Fruit fly (Drosophila melanogaster) whole organism, embryonic: Measurements from ENCODE around the gene CG7879.

Source experiments
- Adf1 ChIP-seq: fragments of 200-800 bp; sonication (Bioruptor generic); IDR thresholded peaks from 2 replicates; pipeline ENCODE4 v1.3.6; 2022; ENCODE audit warnings: missing biosample characterization, missing genetic modification characterization
- Atf6 ChIP-seq: fragments of 200-800 bp; sonication (Bioruptor generic); IDR thresholded peaks from 2 replicates; pipeline ENCODE4 v1.3.6; 2022; ENCODE audit warnings: missing biosample characterization, missing genetic modification characterization
- BtbVII ChIP-seq: fragments of 200-800 bp; sonication (Bioruptor generic); optimal IDR thresholded peaks from 3 replicates; lab custom pipeline; 2017; ENCODE audit warnings: missing biosample characterization, mild to moderate bottlenecking, missing genetic modification characterization
- CG11247 ChIP-seq: fragments of 200-800 bp; sonication (Bioruptor generic); IDR thresholded peaks from 2 replicates; pipeline ENCODE4 v1.3.6; 2022; ENCODE audit warnings: missing biosample characterization, missing genetic modification characterization
- CG13287 ChIP-seq: fragments of 200-800 bp; sonication (Bioruptor generic); IDR thresholded peaks from 2 replicates; pipeline ENCODE4 v1.3.6; 2022; ENCODE audit warnings: missing biosample characterization, missing genetic modification characterization; ENCODE audit not compliant: partially characterized antibody
- CG16813 ChIP-seq: fragments of 200-800 bp; sonication (Bioruptor generic); IDR thresholded peaks from 3 replicates; pipeline ENCODE4 v1.3.6; 2022; ENCODE audit warnings: missing biosample characterization, missing genetic modification characterization; ENCODE audit not compliant: partially characterized antibody
- CG17186 ChIP-seq: fragments of 200-800 bp; sonication (Bioruptor generic); optimal IDR thresholded peaks from 3 replicates; lab custom pipeline; 2017; ENCODE audit warnings: missing biosample characterization, missing genetic modification reagents, missing genetic modification characterization
- CG18011 ChIP-seq: fragments of 200-800 bp; sonication (Bioruptor generic); optimal IDR thresholded peaks from 2 replicates; lab custom pipeline; 2017; ENCODE audit warnings: missing biosample characterization, missing genetic modification characterization, mild to moderate bottlenecking, moderate library complexity, missing genotype
- CG30403 ChIP-seq: fragments of 200-800 bp; sonication (Bioruptor generic); optimal IDR thresholded peaks from 3 replicates; lab custom pipeline; 2016; ENCODE audit warnings: missing biosample characterization, missing genetic modification characterization
- CG32772 ChIP-seq: fragments of 200-800 bp; sonication (Bioruptor generic); IDR thresholded peaks from 2 replicates; pipeline ENCODE4 v1.3.6; 2022; ENCODE audit warnings: missing biosample characterization, missing genetic modification characterization
- CG42726 ChIP-seq: fragments of 200-800 bp; sonication (Bioruptor generic); IDR thresholded peaks from 2 replicates; pipeline ENCODE4 v1.3.6; 2022; ENCODE audit warnings: missing biosample characterization, missing genetic modification characterization; ENCODE audit not compliant: partially characterized antibody
- CG5245 ChIP-seq: fragments of 200-800 bp; sonication (Bioruptor generic); optimal IDR thresholded peaks from 3 replicates; lab custom pipeline; 2016; ENCODE audit warnings: missing biosample characterization, missing genetic modification characterization
- CG7745 ChIP-seq: fragments of 200-800 bp; sonication (Bioruptor generic); optimal IDR thresholded peaks from 2 replicates; lab custom pipeline; 2018; ENCODE audit warnings: missing biosample characterization, mild to moderate bottlenecking, missing genetic modification characterization, moderate library complexity
- CG7786 ChIP-seq: fragments of 200-800 bp; sonication (Bioruptor generic); optimal IDR thresholded peaks from 2 replicates; lab custom pipeline; 2016; ENCODE audit warnings: missing biosample characterization, missing genetic modification characterization
- CG8924 ChIP-seq: fragments of 200-800 bp; optimal IDR thresholded peaks from 3 replicates; lab custom pipeline; 2019; ENCODE audit warnings: missing biosample characterization, mild to moderate bottlenecking, missing genetic modification characterization, moderate library complexity
- CrebB ChIP-seq: fragments of 200-800 bp; sonication (Bioruptor generic); optimal IDR thresholded peaks from 3 replicates; lab custom pipeline; 2018; ENCODE audit warnings: missing biosample characterization, mild to moderate bottlenecking, missing genetic modification characterization
- D19B ChIP-seq: fragments of 200-800 bp; sonication (Bioruptor generic); optimal IDR thresholded peaks from 2 replicates; lab custom pipeline; 2017; ENCODE audit warnings: missing biosample characterization, mild to moderate bottlenecking, missing genetic modification characterization
- Dp ChIP-seq: fragments of 200-800 bp; sonication (Bioruptor generic); optimal IDR thresholded peaks from 2 replicates; lab custom pipeline; 2018; ENCODE audit warnings: missing biosample characterization, mild to moderate bottlenecking, missing genetic modification characterization, moderate library complexity
- ERR ChIP-seq: fragments of 200-800 bp; sonication (Bioruptor generic); optimal IDR thresholded peaks from 2 replicates; lab custom pipeline; 2016; ENCODE audit warnings: missing biosample characterization, missing genetic modification characterization
- Gug ChIP-seq: fragments of 200-800 bp; sonication (Bioruptor generic); IDR thresholded peaks from 4 replicates; pipeline ENCODE4 v1.3.6; 2022; ENCODE audit warnings: missing biosample characterization, missing genetic modification characterization
- HmgD ChIP-seq: fragments of 200-800 bp; sonication (Bioruptor generic); optimal IDR thresholded peaks from 3 replicates; lab custom pipeline; 2016; ENCODE audit warnings: missing biosample characterization, missing genetic modification characterization
- HmgZ ChIP-seq: fragments of 200-800 bp; sonication (Bioruptor generic); optimal IDR thresholded peaks from 2 replicates; lab custom pipeline; 2018; ENCODE audit warnings: missing biosample characterization, mild to moderate bottlenecking, missing genetic modification characterization
- MESR4 ChIP-seq: fragments of 200-800 bp; sonication (Bioruptor generic); optimal IDR thresholded peaks from 2 replicates; lab custom pipeline; 2018; ENCODE audit warnings: missing biosample characterization, mild to moderate bottlenecking, missing genetic modification characterization, moderate library complexity
- Rfx ChIP-seq: fragments of 200-800 bp; sonication (Bioruptor generic); IDR thresholded peaks from 2 replicates; pipeline ENCODE4 v1.3.6; 2022; ENCODE audit warnings: missing biosample characterization, missing genetic modification characterization
- Sry-β ChIP-seq: fragments of 200-800 bp; sonication (Bioruptor generic); optimal IDR thresholded peaks from 2 replicates; lab custom pipeline; 2018; ENCODE audit warnings: missing biosample characterization, mild to moderate bottlenecking, missing genetic modification characterization, moderate library complexity
- dmrt99B ChIP-seq: fragments of 200-800 bp; sonication (Bioruptor generic); optimal IDR thresholded peaks from 2 replicates; lab custom pipeline; 2018; ENCODE audit warnings: missing biosample characterization, mild to moderate bottlenecking, missing genetic modification characterization, moderate library complexity
- dysf ChIP-seq: fragments of 200-800 bp; sonication (Bioruptor generic); IDR thresholded peaks from 3 replicates; pipeline ENCODE4 v1.3.6; 2022; ENCODE audit warnings: missing biosample characterization, missing genetic modification characterization
- emc ChIP-seq: fragments of 200-800 bp; sonication (Bioruptor generic); optimal IDR thresholded peaks from 2 replicates; lab custom pipeline; 2016; ENCODE audit warnings: missing biosample characterization, missing genetic modification characterization
- en ChIP-seq: fragments of 200-800 bp; sonication (Bioruptor generic); optimal IDR thresholded peaks from 2 replicates; lab custom pipeline; 2016; ENCODE audit warnings: missing biosample characterization, missing genetic modification characterization
- fd64A ChIP-seq: fragments of 200-800 bp; sonication (Bioruptor generic); optimal IDR thresholded peaks from 3 replicates; lab custom pipeline; 2018; ENCODE audit warnings: missing biosample characterization, mild to moderate bottlenecking, missing genetic modification characterization
- ftz-f1 ChIP-seq: fragments of 200-800 bp; sonication (Bioruptor generic); optimal IDR thresholded peaks from 2 replicates; lab custom pipeline; 2016; ENCODE audit warnings: missing biosample characterization, missing genetic modification characterization
- grn ChIP-seq: fragments of 200-800 bp; sonication (Bioruptor generic); optimal IDR thresholded peaks from 3 replicates; lab custom pipeline; 2017; ENCODE audit warnings: missing biosample characterization, missing genetic modification characterization
- h ChIP-seq: fragments of >200 bp; optimal IDR thresholded peaks from 2 replicates; lab custom pipeline; 2017
- hth ChIP-seq: fragments of >200 bp; optimal IDR thresholded peaks from 2 replicates; lab custom pipeline; 2017; ENCODE audit warnings: inconsistent platforms
- jumu ChIP-seq: fragments of 200-800 bp; sonication (Bioruptor generic); optimal IDR thresholded peaks from 3 replicates; lab custom pipeline; 2016; ENCODE audit warnings: missing biosample characterization, missing genetic modification characterization
- kah ChIP-seq: fragments of 200-800 bp; sonication (Bioruptor generic); optimal IDR thresholded peaks from 2 replicates; lab custom pipeline; 2018; ENCODE audit warnings: missing biosample characterization, mild to moderate bottlenecking, missing genetic modification characterization
- klu ChIP-seq: fragments of 200-800 bp; sonication (Bioruptor generic); IDR thresholded peaks from 2 replicates; pipeline ENCODE4 v1.3.6; 2022; ENCODE audit warnings: missing biosample characterization, missing genetic modification characterization
- lab ChIP-seq: fragments of 200-800 bp; sonication (Bioruptor generic); optimal IDR thresholded peaks from 3 replicates; lab custom pipeline; 2017; ENCODE audit warnings: missing biosample characterization, missing genetic modification characterization, mild to moderate bottlenecking, moderate library complexity, missing genetic modification reagents
- pan ChIP-seq, 4 experiments: fragments of >200 bp in 3 of 4; fragments of 200-800 bp in 1 of 4; sonication (Bioruptor generic) in 1 of 4; optimal IDR thresholded peaks in 3 of 4; IDR thresholded peaks in 1 of 4; 2 replicates each; pipeline versions ENCODE4 v1.3.6 to Lab custom; 2017 to 2022; ENCODE audit warnings: missing biosample characterization in 2 of 4, missing genetic modification characterization in 2 of 4, mixed read lengths in 1 of 4
- pb ChIP-seq: fragments of 200-800 bp; sonication (Bioruptor generic); optimal IDR thresholded peaks from 3 replicates; lab custom pipeline; 2016; ENCODE audit warnings: missing biosample characterization, missing genetic modification characterization
- sens-2 ChIP-seq: fragments of 200-800 bp; sonication (Bioruptor generic); IDR thresholded peaks from 2 replicates; pipeline ENCODE4 v1.3.6; 2022; ENCODE audit warnings: missing biosample characterization, missing genetic modification characterization
- shn ChIP-seq: fragments of 200-800 bp; sonication (Bioruptor generic); optimal IDR thresholded peaks from 3 replicates; lab custom pipeline; 2016; ENCODE audit warnings: missing biosample characterization, missing genetic modification characterization
- so ChIP-seq: fragments of 200-800 bp; sonication (Bioruptor generic); IDR thresholded peaks from 3 replicates; pipeline ENCODE4 v1.3.6; 2022; ENCODE audit warnings: missing biosample characterization, missing genetic modification characterization
- sqz ChIP-seq: fragments of 200-800 bp; sonication (Bioruptor generic); optimal IDR thresholded peaks from 3 replicates; lab custom pipeline; 2018; ENCODE audit warnings: missing biosample characterization, mild to moderate bottlenecking, missing genetic modification characterization
- tx ChIP-seq: fragments of 200-800 bp; sonication (Bioruptor generic); optimal IDR thresholded peaks from 2 replicates; lab custom pipeline; 2016; ENCODE audit warnings: missing biosample characterization, missing genetic modification characterization
- wek ChIP-seq: fragments of 200-800 bp; sonication (Bioruptor generic); optimal IDR thresholded peaks from 3 replicates; lab custom pipeline; 2018; ENCODE audit warnings: missing biosample characterization, mild to moderate bottlenecking, missing genetic modification characterization, moderate library complexity
- zen ChIP-seq: fragments of 200-800 bp; sonication (Bioruptor generic); optimal IDR thresholded peaks from 3 replicates; lab custom pipeline; 2018; ENCODE audit warnings: missing biosample characterization, mild to moderate bottlenecking, missing genetic modification characterization, moderate library complexity

The CG7879 gene

DNA sequence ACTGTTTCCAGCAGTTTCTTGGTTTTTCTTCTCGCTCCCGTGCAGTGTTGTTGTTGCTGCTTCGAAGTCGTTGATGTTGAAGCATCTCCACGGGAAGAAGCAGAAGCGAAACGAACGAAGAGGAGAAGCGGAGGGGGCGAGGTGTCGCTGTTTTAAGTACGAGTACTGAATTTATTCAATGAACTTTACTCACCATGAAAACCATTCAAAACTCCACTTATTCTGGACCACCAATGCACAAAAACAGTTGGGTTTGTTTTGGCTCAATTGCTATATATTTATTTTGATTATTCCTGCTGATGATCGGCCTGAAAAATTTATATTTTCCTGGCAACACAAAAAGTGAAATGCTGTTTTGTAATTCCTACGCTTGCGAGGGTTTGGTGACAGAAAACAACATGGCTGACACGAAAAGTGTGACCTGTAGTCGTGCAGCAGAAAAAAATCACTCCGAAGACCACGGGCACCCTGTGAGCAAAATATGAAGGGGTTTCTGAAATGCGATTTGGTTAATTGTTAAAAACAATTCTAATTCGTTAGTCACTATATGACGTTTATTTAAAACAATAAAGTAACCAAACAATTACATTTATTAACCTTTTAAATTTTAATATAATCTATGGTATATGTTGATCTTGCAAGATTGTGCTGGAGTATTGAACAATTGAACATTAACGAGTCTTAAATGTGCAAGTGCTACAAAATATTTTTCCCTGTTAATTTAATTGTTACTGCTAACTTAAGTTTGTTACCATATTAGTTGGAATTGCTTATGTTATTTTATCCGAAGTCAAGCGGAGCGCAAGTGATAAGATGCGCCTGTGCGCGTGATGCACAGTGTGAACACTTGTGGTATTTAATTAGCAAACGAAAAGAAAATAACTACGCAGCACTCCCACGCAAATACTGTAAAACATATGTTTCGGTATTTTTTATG lies at the start of gene CG7879 (continued):
- TF ChIP-seq CG32772 (GFP tag; lab: Robert Waterston, UW) (no peak), MESR4 (GFP tag; lab: Kevin White, UChicago) (peak; percentile 98), dmrt99B (tag; lab: Kevin White, UChicago) (no peak), Sry-β (GFP tag; lab: Kevin White, UChicago) (no peak), lab (GFP tag; lab: Kevin White, UChicago) (peak; percentile 42), BtbVII (peak; percentile 62), kah (no peak)

DNA sequence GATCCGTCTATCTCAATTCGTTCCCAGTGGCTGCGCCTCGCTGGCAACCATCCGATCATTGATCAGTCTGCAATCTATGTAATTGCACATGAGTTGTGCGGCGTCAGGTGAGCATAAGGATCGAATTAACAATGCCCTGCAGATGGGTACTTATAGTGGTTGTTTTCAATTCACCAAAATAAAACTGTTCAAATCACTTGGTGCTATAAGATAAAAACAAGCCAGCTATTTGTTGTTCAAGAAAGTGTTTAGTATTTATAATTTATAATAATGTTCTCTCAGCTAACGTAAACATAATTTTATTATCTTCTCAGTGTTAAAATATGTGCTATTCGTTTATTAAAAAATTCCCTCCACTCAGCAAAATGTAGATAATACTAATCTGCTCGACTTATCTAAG lies 47.3 kb upstream of the CG7879 start, which contains the start of gene CG12105:
Gene CG12105, minus strand, starts transcription at position 101 of the 400 bp plus-strand sequence.
- TF ChIP-seq tx (GFP tag; lab: Kevin White, UChicago) (no peak), emc (GFP tag; lab: Kevin White, UChicago) (no peak), CG7745 (no peak), shn (GFP tag; lab: Kevin White, UChicago) (no peak), CG17186 (no peak), sqz (GFP tag; lab: Kevin White, UChicago) (no peak), CG18011 (GFP tag; lab: Kevin White, UChicago) (no peak), wek (GFP tag; lab: Kevin White, UChicago) (no peak), ERR (GFP tag; lab: Kevin White, UChicago) (no peak), Atf6 (GFP tag; lab: Robert Waterston, UW) (no peak), pan (optimal IDR thresholded peaks at IDR 0.05; lab: Kevin White, UChicago) (no peak), pan (GFP tag; optimal IDR thresholded peaks at IDR 0.05 in 1 of 2, IDR thresholded peaks at IDR 0.05 in 1 of 2) (no peak), CG11247 (GFP tag; lab: Robert Waterston, UW) (no peak), en (GFP tag; lab: Kevin White, UChicago) (no peak), pb (no peak), zen (tag; lab: Kevin White, UChicago) (no peak), CG30403 (GFP tag; lab: Kevin White, UChicago) (no peak), CG42726 (GFP tag; lab: Robert Waterston, UW) (no peak), CG5245 (no peak), Adf1 (GFP tag; lab: Robert Waterston, UW) (no peak)

DNA sequence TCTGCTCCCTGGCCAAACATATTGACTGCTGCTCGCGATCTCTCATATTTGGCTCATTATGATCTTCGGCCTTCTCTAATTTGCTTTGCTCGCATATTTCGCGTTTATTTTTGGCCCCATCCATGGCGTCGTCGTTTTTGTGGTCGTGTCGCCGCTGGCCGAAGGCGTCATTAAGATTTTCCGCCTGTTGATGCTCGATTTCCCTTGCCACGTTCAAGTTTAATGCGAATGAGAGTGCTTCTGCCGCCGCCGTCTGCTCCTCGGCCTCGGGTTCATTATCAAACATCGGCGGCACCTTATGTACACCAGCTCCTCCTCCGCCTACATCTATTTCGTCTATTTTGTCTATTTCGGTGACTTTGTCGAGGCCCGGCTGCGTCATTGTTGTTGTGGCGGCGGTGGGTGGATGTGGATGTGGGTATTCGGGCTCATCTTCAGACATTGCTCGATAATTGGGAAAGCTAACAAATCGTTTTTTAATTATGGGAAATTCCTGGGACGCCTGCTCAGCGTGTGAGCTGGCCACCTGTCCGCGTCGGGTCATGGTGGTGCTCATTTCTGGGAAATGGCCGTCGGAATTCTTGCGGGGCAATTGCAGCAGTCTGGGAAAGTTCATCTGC lies 46.2 kb upstream of the CG7879 start:
- TF ChIP-seq jumu (GFP tag; lab: Kevin White, UChicago): no peak
- TF ChIP-seq CG13287: no peak
- 0 out of 2 replicates have a peak, but pooled peaks have one; percentile 4 for TF ChIP-seq Rfx (GFP tag; lab: Robert Waterston, UW)
- no peak for TF ChIP-seq klu
- no peak for TF ChIP-seq D19B
- no peak for TF ChIP-seq CG16813
- TF ChIP-seq HmgZ: no peak
- TF ChIP-seq Gug (GFP tag; lab: Robert Waterston, UW): no peak
- no peak for TF ChIP-seq h
- no peak for TF ChIP-seq Dp
- TF ChIP-seq hth (lab: Kevin White, UChicago): no peak
- no peak for TF ChIP-seq sens-2 (GFP tag; lab: Robert Waterston, UW)
- TF ChIP-seq so (GFP tag; lab: Robert Waterston, UW): no peak
- no peak for TF ChIP-seq CG7786
- TF ChIP-seq grn (GFP tag; lab: Kevin White, UChicago): no peak
- TF ChIP-seq HmgD: no peak
- peak; percentile 46; the same call in 1 of the 2 replicates for TF ChIP-seq Atf6 (GFP tag; lab: Robert Waterston, UW)
- no peak for TF ChIP-seq CG8924 (tag; lab: Kevin White, UChicago)
- TF ChIP-seq fd64A (GFP tag; lab: Kevin White, UChicago): no peak
- peak; percentile 57 for TF ChIP-seq ftz-f1 (GFP tag; lab: Kevin White, UChicago)
- no peak for TF ChIP-seq dysf (GFP tag; lab: Robert Waterston, UW)
- TF ChIP-seq CrebB (tag; lab: Kevin White, UChicago): no peak
